Fruit fly (Drosophila melanogaster): ENCODE measurements around the gene tkv.
A peak's percentile ranks its signal among the peaks of the same experiment; 100 is the strongest.

Gene tkv

DNA sequence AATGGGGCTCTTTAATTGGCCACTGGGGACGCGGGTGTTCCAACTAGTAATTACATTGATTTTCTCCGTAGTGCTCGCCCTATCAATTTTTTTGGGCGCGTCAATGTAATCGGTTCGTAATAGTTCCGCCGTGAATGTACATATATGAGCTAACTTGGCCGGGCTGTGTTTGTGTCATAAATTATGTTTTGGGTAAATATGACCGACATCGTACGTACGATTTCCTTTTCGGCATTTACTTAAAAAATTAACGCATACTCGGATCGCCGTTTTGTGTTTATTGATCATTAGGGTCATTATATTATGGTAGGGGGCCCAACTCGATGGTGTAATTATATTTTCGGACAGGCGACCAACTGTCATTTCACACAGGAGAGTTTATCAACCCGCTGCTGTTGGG lies 74.5 kb downstream of the tkv start (continued):
- no peak for TF ChIP-seq CG12769 (tag; optimal IDR thresholded peaks at IDR 0.05)
- TF ChIP-seq CG14860 (GFP tag; IDR thresholded peaks at IDR 0.05; ENCODE audit: partially characterized antibody): no peak
- TF ChIP-seq CG4854 (GFP tag; optimal IDR thresholded peaks at IDR 0.05): no peak
- TF ChIP-seq chinmo (GFP tag; IDR thresholded peaks at IDR 0.05; ENCODE audit: partially characterized antibody): no peak
- TF ChIP-seq phol (tag; optimal IDR thresholded peaks at IDR 0.05): no peak
- TF ChIP-seq Ada2b (GFP tag; IDR thresholded peaks at IDR 0.05): no peak
- TF ChIP-seq CG12299 (tag; optimal IDR thresholded peaks at IDR 0.05): peak; percentile 73
- TF ChIP-seq CG7271 (tag; optimal IDR thresholded peaks at IDR 0.05): no peak
- no peak for TF ChIP-seq CG8478 (optimal IDR thresholded peaks at IDR 0.05)
- 0 out of 2 replicates have a peak, but pooled peaks have one; percentile 19 for TF ChIP-seq NFAT (GFP tag; IDR thresholded peaks at IDR 0.05)
- no peak for TF ChIP-seq wor (GFP tag; IDR thresholded peaks at IDR 0.05)
- no peak for TF ChIP-seq Bteb2 (GFP tag; optimal IDR thresholded peaks at IDR 0.05)
- TF ChIP-seq CG13287 (GFP tag; IDR thresholded peaks at IDR 0.05; ENCODE audit: partially characterized antibody): no peak
- TF ChIP-seq Hmx (GFP tag; optimal IDR thresholded peaks at IDR 0.05): no peak
- peak; percentile 67; the same call in 1 of the 2 replicates for TF ChIP-seq seq (GFP tag; IDR thresholded peaks at IDR 0.05)
- no peak for TF ChIP-seq slp2 (GFP tag; optimal IDR thresholded peaks at IDR 0.05)
- TF ChIP-seq CG8290 (GFP tag; optimal IDR thresholded peaks at IDR 0.05): no peak
- TF ChIP-seq CG8290 (tag; optimal IDR thresholded peaks at IDR 0.05): no peak
- TF ChIP-seq CG6854 (GFP tag; optimal IDR thresholded peaks at IDR 0.05): peak; percentile 59
- no peak for TF ChIP-seq PHDP (tag; optimal IDR thresholded peaks at IDR 0.05)
- peak; percentile 74 for TF ChIP-seq HmgZ (tag; optimal IDR thresholded peaks at IDR 0.05)
- peak; percentile 43 for TF ChIP-seq tup (GFP tag; optimal IDR thresholded peaks at IDR 0.05)
- TF ChIP-seq vvl (GFP tag; IDR thresholded peaks at IDR 0.05): peak; percentile 45; the same call in 1 of the 2 replicates
- TF ChIP-seq toy (GFP tag; IDR thresholded peaks at IDR 0.05): no peak
- TF ChIP-seq Awh (GFP tag; IDR thresholded peaks at IDR 0.05): peak; percentile 14; the same call in 1 of the 2 replicates
- TF ChIP-seq CG1602 (GFP tag; optimal IDR thresholded peaks at IDR 0.05): no peak
- TF ChIP-seq Lpt (GFP tag; optimal IDR thresholded peaks at IDR 0.05): no peak
- peak; percentile 41; the same call in 1 of the 2 replicates for TF ChIP-seq stc (GFP tag; IDR thresholded peaks at IDR 0.05)
- TF ChIP-seq zen2 (GFP tag; IDR thresholded peaks at IDR 0.05; ENCODE audit: partially characterized antibody): no peak
- no peak for TF ChIP-seq CG17359 (tag; optimal IDR thresholded peaks at IDR 0.05)
- no peak for TF ChIP-seq stwl (tag; optimal IDR thresholded peaks at IDR 0.05)
- no peak for TF ChIP-seq CG18011 (GFP tag; optimal IDR thresholded peaks at IDR 0.05)
- TF ChIP-seq btn (GFP tag; optimal IDR thresholded peaks at IDR 0.05): no peak
- peak; percentile 81 for TF ChIP-seq wek (GFP tag; optimal IDR thresholded peaks at IDR 0.05)

DNA sequence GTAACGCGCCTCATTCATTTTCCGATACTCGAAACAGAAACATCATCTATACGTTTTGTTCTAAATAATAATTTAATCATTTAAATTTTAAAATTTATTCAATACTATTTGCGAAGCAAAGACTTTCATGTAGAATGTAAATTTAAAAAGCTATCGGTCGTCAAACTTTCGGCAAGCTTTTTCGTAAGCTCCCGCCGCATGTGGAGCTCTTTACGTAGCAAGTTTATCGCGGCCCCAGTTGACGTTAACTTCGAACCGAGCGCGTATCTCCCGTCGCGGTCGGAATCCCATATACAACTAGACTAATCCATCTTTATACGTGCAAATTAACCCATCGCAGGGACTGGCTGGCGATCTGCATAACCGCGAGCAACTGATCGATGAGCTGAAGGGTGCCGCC lies 75.5 kb downstream of the tkv start:
- TF ChIP-seq CG7357 (GFP tag; IDR thresholded peaks at IDR 0.05) (0 out of 3 replicates have a peak, but pooled peaks have one; percentile 19), CG42726 (GFP tag; IDR thresholded peaks at IDR 0.05; ENCODE audit: partially characterized antibody) (no peak), Ravus (GFP tag; IDR thresholded peaks at IDR 0.05) (no peak), fd96Cb (tag; optimal IDR thresholded peaks at IDR 0.05) (no peak), Six4 (GFP tag; optimal IDR thresholded peaks at IDR 0.05) (no peak), tll (GFP tag; optimal IDR thresholded peaks at IDR 0.05) (no peak), lab (GFP tag; optimal IDR thresholded peaks at IDR 0.05) (no peak), CG11695 (GFP tag; IDR thresholded peaks at IDR 0.05) (no peak), CG5180 (GFP tag; optimal IDR thresholded peaks at IDR 0.05) (no peak), Nf-YA (GFP tag; IDR thresholded peaks at IDR 0.05) (no peak), Kr (GFP tag; optimal IDR thresholded peaks at IDR 0.05) (no peak), fd64A (GFP tag; optimal IDR thresholded peaks at IDR 0.05) (no peak), gcm2 (GFP tag; optimal IDR thresholded peaks at IDR 0.05) (no peak), knrl (GFP tag; IDR thresholded peaks at IDR 0.05; ENCODE audit: partially characterized antibody) (0 out of 3 replicates have a peak, but pooled peaks have one; percentile 6), pnt (GFP tag; optimal IDR thresholded peaks at IDR 0.05) (no peak), CG10543 (GFP tag; optimal IDR thresholded peaks at IDR 0.05) (no peak), tup (GFP tag; optimal IDR thresholded peaks at IDR 0.05) (no peak), zf30C (GFP tag; optimal IDR thresholded peaks at IDR 0.05) (no peak), CG9437 (GFP tag; optimal IDR thresholded peaks at IDR 0.05) (peak; percentile 98), Fer3 (tag; optimal IDR thresholded peaks at IDR 0.05) (no peak)
